Worm (Caenorhabditis elegans): Measurements from ENCODE around the gene C07G1.15.

C07G1.15 gene

ce11 chrIV:8199824-8200223 is 30.1 kb downstream of the C07G1.15 start:
- no peak for TF ChIP-seq ceh-22 (tag; optimal IDR thresholded peaks at IDR 0.05)
- no peak for TF ChIP-seq mec-3 (tag; optimal IDR thresholded peaks at IDR 0.05; ENCODE audit: borderline replicate concordance)
- TF ChIP-seq ceh-18 (tag; optimal IDR thresholded peaks at IDR 0.05), result no peak
- TF ChIP-seq sdc-2 (tag; optimal IDR thresholded peaks at IDR 0.05), result no peak
- TF ChIP-seq pag-3 (tag; optimal IDR thresholded peaks at IDR 0.05; ENCODE audit: borderline replicate concordance), result no peak
- TF ChIP-seq odd-2 (tag; optimal IDR thresholded peaks at IDR 0.05), result no peak
- TF ChIP-seq pha-4 (tag; optimal IDR thresholded peaks at IDR 0.05), result no peak
- TF ChIP-seq ceh-31 (tag; optimal IDR thresholded peaks at IDR 0.05), result no peak
- TF ChIP-seq ahr-1 (tag; optimal IDR thresholded peaks at IDR 0.05), result no peak
- no peak for TF ChIP-seq ceh-14 (tag; optimal IDR thresholded peaks at IDR 0.05)
- no peak for TF ChIP-seq rnt-1 (tag; optimal IDR thresholded peaks at IDR 0.05)
- no peak for TF ChIP-seq tbx-2 (tag; optimal IDR thresholded peaks at IDR 0.05)
- TF ChIP-seq ama-1 (optimal IDR thresholded peaks at IDR 0.05), result no peak
- no peak for TF ChIP-seq gmeb-2 (tag; optimal IDR thresholded peaks at IDR 0.05)
- no peak for TF ChIP-seq fax-1 (tag; optimal IDR thresholded peaks at IDR 0.05)
- TF ChIP-seq nhr-232 (tag; optimal IDR thresholded peaks at IDR 0.05), result no peak
- TF ChIP-seq C38D4.7 (GFP tag; optimal IDR thresholded peaks at IDR 0.05), result no peak
- no peak for TF ChIP-seq npax-4 (tag; optimal IDR thresholded peaks at IDR 0.05)
- TF ChIP-seq syd-9 (tag; optimal IDR thresholded peaks at IDR 0.05), result no peak

ce11 chrIV:8201133-8201532 is 31.4 kb downstream of the C07G1.15 start, which contains the start of gene glrx-22:
Gene glrx-22 (minus strand): TSS chrIV:8201233.
- TF ChIP-seq mec-3 (tag; optimal IDR thresholded peaks at IDR 0.05; ENCODE audit: borderline replicate concordance) (no peak), eyg-1 (tag; optimal IDR thresholded peaks at IDR 0.05) (no peak), zip-5 (tag; optimal IDR thresholded peaks at IDR 0.05) (no peak), madf-2 (tag; optimal IDR thresholded peaks at IDR 0.05) (no peak), ceh-48 (tag; optimal IDR thresholded peaks at IDR 0.05) (no peak), unc-3 (GFP tag; conservative IDR thresholded peaks at IDR 0.05) (no peak), unc-3 (tag; optimal IDR thresholded peaks at IDR 0.05) (no peak), ttx-3 (tag; optimal IDR thresholded peaks at IDR 0.05) (no peak)

DNA sequence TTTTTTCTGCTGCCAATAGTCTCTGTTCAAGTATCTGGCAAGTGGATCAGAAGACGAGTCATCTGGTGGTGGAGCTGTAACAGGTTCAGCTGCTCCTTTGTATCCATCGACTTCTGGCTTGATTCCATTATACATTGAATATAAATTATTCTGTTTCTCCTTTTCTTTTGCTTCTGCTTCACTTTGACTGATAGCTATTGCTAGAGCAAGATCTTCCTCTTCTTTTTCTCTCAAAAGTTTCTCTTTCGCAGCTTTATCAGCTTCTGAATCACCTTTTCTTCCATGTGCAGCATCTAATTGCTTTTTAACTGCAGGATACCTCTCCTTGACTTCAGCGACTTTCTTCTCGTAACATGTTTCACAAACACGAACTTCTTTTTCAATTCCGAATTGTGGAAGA is 33.8 kb downstream of the C07G1.15 start:
- TF ChIP-seq unc-86 (tag; optimal IDR thresholded peaks at IDR 0.05) (no peak), odd-2 (tag; optimal IDR thresholded peaks at IDR 0.05) (no peak)

- TF ChIP-seq ceh-31 (tag; optimal IDR thresholded peaks at IDR 0.05) (peak; percentile 25), nfya-1 (tag; optimal IDR thresholded peaks at IDR 0.05) (peak; percentile 29), ceh-34 (tag; optimal IDR thresholded peaks at IDR 0.05) (no peak)
These were observed 35.7 kb downstream of the C07G1.15 start, which contains the start of gene hgrs-1 for ce11 chrIV:8205272-8206098. Gene hgrs-1 (minus strand): TSS chrIV:8206048.

ce11 chrIV:8206314-8206713 is 36.5 kb downstream of the C07G1.15 start, which contains the start of gene svh-1:
Gene svh-1 (plus strand): TSS chrIV:8206614.
- no peak for TF ChIP-seq unc-86 (tag; optimal IDR thresholded peaks at IDR 0.05)
- no peak for TF ChIP-seq ceh-18 (tag; optimal IDR thresholded peaks at IDR 0.05)
- no peak for TF ChIP-seq Y22D7AL.16 (tag; optimal IDR thresholded peaks at IDR 0.05)
- TF ChIP-seq ceh-6 (GFP tag; optimal IDR thresholded peaks at IDR 0.05), result no peak
- TF ChIP-seq pqm-1 (tag; optimal IDR thresholded peaks at IDR 0.05), result no peak
- TF ChIP-seq F13H6.1 (tag; optimal IDR thresholded peaks at IDR 0.05), result no peak
- no peak for TF ChIP-seq ttx-3 (tag; optimal IDR thresholded peaks at IDR 0.05)
- no peak for TF ChIP-seq pros-1 (tag; optimal IDR thresholded peaks at IDR 0.05)
- no peak for TF ChIP-seq ceh-14 (tag; optimal IDR thresholded peaks at IDR 0.05)
- no peak for TF ChIP-seq rnt-1 (tag; optimal IDR thresholded peaks at IDR 0.05)
- TF ChIP-seq ceh-31 (tag; optimal IDR thresholded peaks at IDR 0.05), result no peak
- no peak for TF ChIP-seq pax-1 (tag; optimal IDR thresholded peaks at IDR 0.05)
- no peak for TF ChIP-seq npax-4 (tag; optimal IDR thresholded peaks at IDR 0.05)
- no peak for TF ChIP-seq ceh-30 (tag; optimal IDR thresholded peaks at IDR 0.05)
- TF ChIP-seq ceh-22 (tag; optimal IDR thresholded peaks at IDR 0.05), result no peak
- no peak for TF ChIP-seq tbx-7 (tag; optimal IDR thresholded peaks at IDR 0.05)
- TF ChIP-seq T23F11.4 (GFP tag; optimal IDR thresholded peaks at IDR 0.05), result no peak
- TF ChIP-seq odd-2 (tag; optimal IDR thresholded peaks at IDR 0.05), result no peak
- TF ChIP-seq gmeb-2 (tag; optimal IDR thresholded peaks at IDR 0.05), result no peak
